Worm (Caenorhabditis elegans) whole organism, L3 larva: Measurements from ENCODE around the gene B0462.5.

Source experiments
- R02D3.7 ChIP-seq: fragments of 150-350 bp; optimal IDR thresholded peaks from 2 replicates; lab custom pipeline; 2014; ENCODE audit warnings: missing biosample characterization, missing genetic modification characterization
- ZK546.5 ChIP-seq: sonication (generic microtip); optimal IDR thresholded peaks from 2 replicates; lab custom pipeline; 2017; ENCODE audit warnings: missing biosample characterization, missing genetic modification characterization
- aly-2 ChIP-seq: fragments of 150-350 bp; optimal IDR thresholded peaks from 2 replicates; lab custom pipeline; 2014; ENCODE audit warnings: missing biosample characterization, missing genetic modification characterization
- ceh-28 ChIP-seq: fragments of 150-350 bp; optimal IDR thresholded peaks from 2 replicates; lab custom pipeline; 2014; ENCODE audit warnings: missing biosample characterization, missing genetic modification reagents, missing genetic modification characterization
- ceh-82 ChIP-seq: fragments of 150-350 bp; optimal IDR thresholded peaks from 2 replicates; lab custom pipeline; 2014; ENCODE audit warnings: missing biosample characterization, missing genetic modification characterization
- daf-12 ChIP-seq: fragments of 150-350 bp; optimal IDR thresholded peaks from 2 replicates; lab custom pipeline; 2014; ENCODE audit warnings: missing biosample characterization, missing genetic modification reagents, missing genetic modification characterization
- egl-27 ChIP-seq: sonication (generic microtip); optimal IDR thresholded peaks from 4 replicates; lab custom pipeline; 2017; ENCODE audit warnings: missing biosample characterization, missing genetic modification reagents, missing genetic modification characterization
- egl-5 ChIP-seq: fragments of 150-350 bp; optimal IDR thresholded peaks from 2 replicates; lab custom pipeline; 2017; ENCODE audit warnings: missing biosample characterization, missing genetic modification reagents, missing genetic modification characterization, inconsistent platforms
- elt-1 ChIP-seq: fragments of 150-350 bp; optimal IDR thresholded peaks from 2 replicates; lab custom pipeline; 2014; ENCODE audit warnings: missing biosample characterization, missing genetic modification characterization
- elt-2 ChIP-seq: sonication (generic microtip); optimal IDR thresholded peaks from 2 replicates; lab custom pipeline; 2016; ENCODE audit warnings: missing genetic modification reagents, mild to moderate bottlenecking, missing genetic modification characterization, missing compliant biosample characterization
- elt-3 ChIP-seq, 3 experiments: fragments of 150-350 bp in 1 of 3; sonication (generic microtip) in 2 of 3; optimal IDR thresholded peaks; 2 replicates in 2 of 3; 4 replicates in 1 of 3; lab custom pipeline; 2014 to 2017; ENCODE audit warnings: missing biosample characterization in 3 of 3, missing genetic modification characterization in 3 of 3
- eor-1 ChIP-seq, 2 experiments: fragments of 150-350 bp; optimal IDR thresholded peaks; 2 replicates each; lab custom pipeline; 2014 to 2018; ENCODE audit warnings: missing biosample characterization in 2 of 2, missing genetic modification characterization in 2 of 2
- fkh-10 ChIP-seq: sonication (generic microtip); optimal IDR thresholded peaks from 2 replicates; lab custom pipeline; 2017; ENCODE audit warnings: missing biosample characterization, missing genetic modification reagents, missing genetic modification characterization
- fkh-2 ChIP-seq: fragments of 150-350 bp; optimal IDR thresholded peaks from 2 replicates; lab custom pipeline; 2014; ENCODE audit warnings: missing biosample characterization, missing genetic modification reagents, missing genetic modification characterization
- fos-1 ChIP-seq: fragments of 150-350 bp; optimal IDR thresholded peaks from 2 replicates; lab custom pipeline; 2014; ENCODE audit warnings: missing biosample characterization, missing genetic modification characterization
- hmg-11 ChIP-seq: sonication (generic microtip); optimal IDR thresholded peaks from 2 replicates; lab custom pipeline; 2016; ENCODE audit warnings: missing genetic modification characterization, missing compliant biosample characterization
- jun-1 ChIP-seq: fragments of 150-350 bp; optimal IDR thresholded peaks from 2 replicates; lab custom pipeline; 2014; ENCODE audit warnings: missing biosample characterization, missing genetic modification reagents, missing genetic modification characterization
- lin-15B ChIP-seq: fragments of 150-350 bp; optimal IDR thresholded peaks from 2 replicates; lab custom pipeline; 2014; ENCODE audit warnings: missing biosample characterization, missing genetic modification characterization
- lin-39 ChIP-seq: fragments of 150-350 bp; optimal IDR thresholded peaks from 2 replicates; lab custom pipeline; 2018; ENCODE audit warnings: missing biosample characterization, missing genetic modification reagents, missing genetic modification characterization
- lsy-12 ChIP-seq: sonication (generic microtip); optimal IDR thresholded peaks from 2 replicates; lab custom pipeline; 2016; ENCODE audit warnings: mild to moderate bottlenecking, missing genetic modification characterization, missing compliant biosample characterization
- mdl-1 ChIP-seq: fragments of 150-350 bp; optimal IDR thresholded peaks from 2 replicates; lab custom pipeline; 2014; ENCODE audit warnings: missing biosample characterization, missing genetic modification characterization
- nfya-1 ChIP-seq: sonication (generic microtip); optimal IDR thresholded peaks from 2 replicates; lab custom pipeline; 2017; ENCODE audit warnings: missing genetic modification characterization, mild to moderate bottlenecking, missing compliant biosample characterization, antibody characterized with exemption, moderate library complexity; ENCODE audit not compliant: insufficient read depth
- nhr-11 ChIP-seq: fragments of 150-350 bp; optimal IDR thresholded peaks from 2 replicates; lab custom pipeline; 2014; ENCODE audit warnings: missing biosample characterization, missing genetic modification characterization
- nhr-237 ChIP-seq: fragments of 150-350 bp; optimal IDR thresholded peaks from 2 replicates; lab custom pipeline; 2014; ENCODE audit warnings: missing biosample characterization, missing genetic modification characterization
- nhr-25 ChIP-seq: sonication (generic microtip); optimal IDR thresholded peaks from 2 replicates; lab custom pipeline; 2017; ENCODE audit warnings: missing biosample characterization, missing genetic modification characterization
- nhr-43 ChIP-seq: sonication (generic microtip); optimal IDR thresholded peaks from 2 replicates; lab custom pipeline; 2016; ENCODE audit warnings: mild to moderate bottlenecking, missing genetic modification characterization, missing compliant biosample characterization; ENCODE audit not compliant: poor library complexity, severe bottlenecking
- nhr-76 ChIP-seq: fragments of 150-350 bp; sonication (generic microtip); optimal IDR thresholded peaks from 5 replicates; lab custom pipeline; 2014; ENCODE audit warnings: missing biosample characterization, missing genetic modification characterization
- nhr-77 ChIP-seq: fragments of 150-350 bp; optimal IDR thresholded peaks from 2 replicates; lab custom pipeline; 2014; ENCODE audit warnings: missing biosample characterization, missing genetic modification characterization
- pha-4 ChIP-seq: fragments of 150-350 bp; optimal IDR thresholded peaks from 2 replicates; lab custom pipeline; 2014; ENCODE audit warnings: missing biosample characterization, missing genetic modification reagents, missing genetic modification characterization
- sea-2 ChIP-seq: fragments of 150-350 bp; sonication (generic microtip); optimal IDR thresholded peaks from 4 replicates; lab custom pipeline; 2014; ENCODE audit warnings: missing biosample characterization, missing genetic modification reagents, missing genetic modification characterization
- skn-1 ChIP-seq: fragments of 150-350 bp; optimal IDR thresholded peaks from 2 replicates; lab custom pipeline; 2014; ENCODE audit warnings: missing biosample characterization, missing genetic modification characterization
- tbx-2 ChIP-seq: sonication (generic microtip); optimal IDR thresholded peaks from 2 replicates; lab custom pipeline; 2016; ENCODE audit warnings: mild to moderate bottlenecking, missing genetic modification characterization, missing compliant biosample characterization
- zag-1 ChIP-seq: fragments of 150-350 bp; optimal IDR thresholded peaks from 2 replicates; lab custom pipeline; 2014; ENCODE audit warnings: missing biosample characterization, missing genetic modification characterization
- ztf-4 ChIP-seq: fragments of 150-350 bp; optimal IDR thresholded peaks from 2 replicates; lab custom pipeline; 2014; ENCODE audit warnings: missing biosample characterization, missing genetic modification characterization

Gene B0462.5

ce11 chrV:18298506-18298905, 24.6 kb downstream of the B0462.5 start, which contains the start of gene Y51A2A.5:
TSS of gene Y51A2A.5 (plus strand) at chrV:18298806.
- no peak for TF ChIP-seq nfya-1 (tag; lab: Kevin White, UChicago)
- TF ChIP-seq nhr-11 (tag; lab: Kevin White, UChicago): no peak
- TF ChIP-seq lin-39: no peak
- TF ChIP-seq nhr-25 (tag; lab: Kevin White, UChicago): no peak
- no peak for TF ChIP-seq pha-4
- no peak for TF ChIP-seq zag-1 (tag; lab: Kevin White, UChicago)
- TF ChIP-seq nhr-77 (tag; lab: Kevin White, UChicago): no peak
- no peak for TF ChIP-seq R02D3.7 (tag; lab: Kevin White, UChicago)
- no peak for TF ChIP-seq nhr-237 (tag; lab: Kevin White, UChicago)
- no peak for TF ChIP-seq fkh-10 (GFP tag; lab: Kevin White, UChicago)

ce11 chrV:18292295-18292694, 30.8 kb downstream of the B0462.5 start, which contains the start of gene Y51A2A.12:
TSS of gene Y51A2A.12 (plus strand) at chrV:18292595.
- TF ChIP-seq lin-39 (no peak), nhr-76 (tag; lab: Kevin White, UChicago) (no peak), elt-2 (tag; lab: Kevin White, UChicago) (no peak), nhr-43 (tag; lab: Kevin White, UChicago) (no peak), lin-15B (tag; lab: Kevin White, UChicago) (no peak), egl-27 (tag; lab: Kevin White, UChicago) (no peak), ztf-4 (no peak), ZK546.5 (tag; lab: Kevin White, UChicago) (no peak), daf-12 (no peak), nhr-25 (tag; lab: Kevin White, UChicago) (no peak), nhr-11 (tag; lab: Kevin White, UChicago) (no peak), sea-2 (GFP tag; lab: Kevin White, UChicago) (no peak), aly-2 (tag; lab: Kevin White, UChicago) (no peak), eor-1 (tag; optimal IDR thresholded peaks at IDR 0.05; lab: Kevin White, UChicago) (no peak), pha-4 (no peak), elt-3 (tag; optimal IDR thresholded peaks at IDR 0.05; lab: Kevin White, UChicago) (no peak), elt-1 (tag; lab: Kevin White, UChicago) (no peak)

- TF ChIP-seq hmg-11: no peak
- no peak for TF ChIP-seq lin-15B (tag; lab: Kevin White, UChicago)
- no peak for TF ChIP-seq nhr-43 (tag; lab: Kevin White, UChicago)
- no peak for TF ChIP-seq nhr-76 (tag; lab: Kevin White, UChicago)
- no peak for TF ChIP-seq skn-1 (tag; lab: Kevin White, UChicago)
- TF ChIP-seq daf-12: no peak
- TF ChIP-seq egl-27 (tag; lab: Kevin White, UChicago): no peak
- no peak for TF ChIP-seq pha-4
- no peak for TF ChIP-seq lin-39
- no peak for TF ChIP-seq nhr-77 (tag; lab: Kevin White, UChicago)
- TF ChIP-seq eor-1 (tag; optimal IDR thresholded peaks at IDR 0.05; lab: Kevin White, UChicago): no peak
- no peak for TF ChIP-seq tbx-2
- TF ChIP-seq nhr-11 (tag; lab: Kevin White, UChicago): no peak
Observed at ce11 chrV:18290642-18291041, 32.5 kb downstream of the B0462.5 start, which contains the start of gene Y51A2A.4. TSS of gene Y51A2A.4 (plus strand) at chrV:18290942.

- TF ChIP-seq lin-39: no peak
- no peak for TF ChIP-seq elt-1 (tag; lab: Kevin White, UChicago)
- no peak for TF ChIP-seq nhr-43 (tag; lab: Kevin White, UChicago)
- no peak for TF ChIP-seq ceh-82 (tag; lab: Kevin White, UChicago)
- TF ChIP-seq mdl-1 (tag; lab: Kevin White, UChicago): no peak
- TF ChIP-seq egl-5: no peak
Observed at ce11 chrV:18282597-18282996, 40.5 kb downstream of the B0462.5 start, which contains the start of gene clec-247. TSS of gene clec-247 (plus strand) at chrV:18282897.

- no peak for TF ChIP-seq nhr-76 (tag; lab: Kevin White, UChicago)
- no peak for TF ChIP-seq jun-1 (tag; lab: Kevin White, UChicago)
- no peak for TF ChIP-seq elt-1 (tag; lab: Kevin White, UChicago)
- TF ChIP-seq tbx-2: no peak
- no peak for TF ChIP-seq egl-27 (tag; lab: Kevin White, UChicago)
- no peak for TF ChIP-seq nhr-237 (tag; lab: Kevin White, UChicago)
- TF ChIP-seq nhr-43 (tag; lab: Kevin White, UChicago): no peak
- no peak for TF ChIP-seq mdl-1 (tag; lab: Kevin White, UChicago)
- no peak for TF ChIP-seq fkh-2
- no peak for TF ChIP-seq lin-39
- TF ChIP-seq aly-2 (tag; lab: Kevin White, UChicago): no peak
- no peak for TF ChIP-seq elt-2 (tag; lab: Kevin White, UChicago)
- no peak for TF ChIP-seq fos-1
- no peak for TF ChIP-seq ceh-28
- TF ChIP-seq skn-1 (tag; lab: Kevin White, UChicago): no peak
- no peak for TF ChIP-seq nhr-25 (tag; lab: Kevin White, UChicago)
- TF ChIP-seq nfya-1 (tag; lab: Kevin White, UChicago): no peak
- no peak for TF ChIP-seq lsy-12 (tag; lab: Kevin White, UChicago)
- TF ChIP-seq, all 47 proteins: peak for 0
Observed at ce11 chrV:18280778-18281177, 42.4 kb downstream of the B0462.5 start, which contains the start of gene Y51A2A.16. TSS of gene Y51A2A.16 (minus strand) at chrV:18280878.
